Worm (Caenorhabditis elegans) whole organism, mixed stage, embryonic: ENCODE data around the gene H03G16.5.

Experiments used
- M03D4.4 ChIP-seq: sonication (generic microtip); optimal IDR thresholded peaks from 2 replicates; lab custom pipeline; 2017; ENCODE audit warnings: mild to moderate bottlenecking, missing genetic modification characterization, missing compliant biosample characterization
- bed-3 ChIP-seq: fragments of 200-800 bp; sonication (Bioruptor generic); optimal IDR thresholded peaks from 3 replicates; lab custom pipeline; 2018; ENCODE audit warnings: mild to moderate bottlenecking, missing genetic modification characterization, moderate library complexity, missing compliant biosample characterization
- blmp-1 ChIP-seq: fragments of 150-350 bp; optimal IDR thresholded peaks from 2 replicates; lab custom pipeline; 2014; ENCODE audit warnings: missing biosample characterization, missing genetic modification characterization
- ceh-39 ChIP-seq: fragments of 150-350 bp; optimal IDR thresholded peaks from 2 replicates; lab custom pipeline; 2014; ENCODE audit warnings: missing biosample characterization, missing genetic modification characterization
- ceh-43 ChIP-seq: fragments of 200-800 bp; sonication (Bioruptor generic); optimal IDR thresholded peaks from 2 replicates; lab custom pipeline; 2018; ENCODE audit warnings: mild to moderate bottlenecking, missing genetic modification characterization, moderate library complexity, missing compliant biosample characterization
- ceh-83 ChIP-seq: fragments of 200-800 bp; sonication (Bioruptor generic); optimal IDR thresholded peaks from 2 replicates; lab custom pipeline; 2018; ENCODE audit warnings: mild to moderate bottlenecking, missing genetic modification characterization, missing compliant biosample characterization
- ces-1 ChIP-seq: fragments of 150-350 bp; optimal IDR thresholded peaks from 2 replicates; lab custom pipeline; 2014; ENCODE audit warnings: missing biosample characterization, missing genetic modification reagents, missing genetic modification characterization
- drap-1 ChIP-seq: fragments of 200-800 bp; sonication (Bioruptor generic); optimal IDR thresholded peaks from 3 replicates; lab custom pipeline; 2018; ENCODE audit warnings: mild to moderate bottlenecking, missing genetic modification characterization, missing compliant biosample characterization
- elt-1 ChIP-seq: sonication (generic microtip); optimal IDR thresholded peaks from 2 replicates; lab custom pipeline; 2017; ENCODE audit warnings: missing genetic modification characterization, mild to moderate bottlenecking, missing compliant biosample characterization, antibody characterized with exemption, moderate library complexity, borderline replicate concordance; ENCODE audit not compliant: insufficient read depth
- elt-3 ChIP-seq: fragments of 150-350 bp; optimal IDR thresholded peaks from 2 replicates; lab custom pipeline; 2014; ENCODE audit warnings: missing biosample characterization, missing genetic modification characterization
- flh-1 ChIP-seq: fragments of 200-800 bp; sonication (Bioruptor generic); optimal IDR thresholded peaks from 2 replicates; lab custom pipeline; 2018; ENCODE audit warnings: mild to moderate bottlenecking, missing genetic modification characterization, moderate library complexity, missing compliant biosample characterization
- ham-2 ChIP-seq: fragments of 200-800 bp; sonication (Bioruptor generic); optimal IDR thresholded peaks from 2 replicates; lab custom pipeline; 2018; ENCODE audit warnings: mild to moderate bottlenecking, missing genetic modification characterization, missing compliant biosample characterization
- hlh-1 ChIP-seq: fragments of 150-350 bp; optimal IDR thresholded peaks from 2 replicates; lab custom pipeline; 2014; ENCODE audit warnings: missing biosample characterization, missing genetic modification reagents, missing genetic modification characterization
- lin-13 ChIP-seq: fragments of 150-350 bp; optimal IDR thresholded peaks from 2 replicates; lab custom pipeline; 2014; ENCODE audit warnings: missing biosample characterization, missing genetic modification characterization
- lin-32 ChIP-seq: fragments of 200-800 bp; sonication (Bioruptor generic); optimal IDR thresholded peaks from 2 replicates; lab custom pipeline; 2018; ENCODE audit warnings: mild to moderate bottlenecking, missing genetic modification characterization, missing compliant biosample characterization
- lsy-2 ChIP-seq: fragments of 150-350 bp; optimal IDR thresholded peaks from 2 replicates; lab custom pipeline; 2014; ENCODE audit warnings: missing biosample characterization, missing genetic modification characterization
- mab-5 ChIP-seq: fragments of 150-350 bp; optimal IDR thresholded peaks from 2 replicates; lab custom pipeline; 2014; ENCODE audit warnings: missing biosample characterization, missing genetic modification characterization
- mls-2 ChIP-seq: sonication (generic microtip); optimal IDR thresholded peaks from 2 replicates; lab custom pipeline; 2016; ENCODE audit warnings: mild to moderate bottlenecking, missing genetic modification characterization, moderate library complexity, missing compliant biosample characterization
- nhr-12 ChIP-seq: fragments of 150-350 bp; optimal IDR thresholded peaks from 2 replicates; lab custom pipeline; 2014; ENCODE audit warnings: missing biosample characterization, missing genetic modification characterization
- nhr-2 ChIP-seq: fragments of 150-350 bp; optimal IDR thresholded peaks from 2 replicates; lab custom pipeline; 2014; ENCODE audit warnings: missing biosample characterization, missing genetic modification characterization
- nhr-237 ChIP-seq: fragments of 150-350 bp; optimal IDR thresholded peaks from 2 replicates; lab custom pipeline; 2014; ENCODE audit warnings: missing biosample characterization, missing genetic modification characterization
- nhr-28 ChIP-seq: fragments of 150-350 bp; optimal IDR thresholded peaks from 2 replicates; lab custom pipeline; 2014; ENCODE audit warnings: missing biosample characterization, missing genetic modification characterization
- nhr-76 ChIP-seq: sonication (generic microtip); optimal IDR thresholded peaks from 2 replicates; lab custom pipeline; 2017; ENCODE audit warnings: missing biosample characterization, missing genetic modification characterization
- pha-4 ChIP-seq: fragments of 150-350 bp; optimal IDR thresholded peaks from 2 replicates; lab custom pipeline; 2018; ENCODE audit warnings: missing biosample characterization, missing genetic modification reagents, missing genetic modification characterization
- snpc-4 ChIP-seq: fragments of 150-350 bp; optimal IDR thresholded peaks from 2 replicates; lab custom pipeline; 2014; ENCODE audit warnings: missing biosample characterization, missing genetic modification characterization
- sptf-1 ChIP-seq: sonication (generic microtip); optimal IDR thresholded peaks from 2 replicates; lab custom pipeline; 2017; ENCODE audit warnings: mild to moderate bottlenecking, missing genetic modification characterization, moderate library complexity, missing compliant biosample characterization
- tbx-8 ChIP-seq: fragments of 200-800 bp; sonication (Bioruptor generic); optimal IDR thresholded peaks from 2 replicates; lab custom pipeline; 2018; ENCODE audit warnings: mild to moderate bottlenecking, missing genetic modification characterization, moderate library complexity, missing compliant biosample characterization
- unc-120 ChIP-seq: sonication (generic microtip); optimal IDR thresholded peaks from 2 replicates; lab custom pipeline; 2017; ENCODE audit warnings: missing genetic modification characterization, missing compliant biosample characterization; ENCODE audit not compliant: poor library complexity, severe bottlenecking
- unc-39 ChIP-seq: fragments of 150-350 bp; optimal IDR thresholded peaks from 2 replicates; lab custom pipeline; 2014; ENCODE audit warnings: missing biosample characterization, missing genetic modification characterization
- unc-62 ChIP-seq: fragments of 150-350 bp; optimal IDR thresholded peaks from 2 replicates; lab custom pipeline; 2014; ENCODE audit warnings: missing biosample characterization, missing genetic modification reagents, missing genetic modification characterization
- ztf-11 ChIP-seq: fragments of 150-350 bp; optimal IDR thresholded peaks from 2 replicates; lab custom pipeline; 2014; ENCODE audit warnings: missing biosample characterization, missing genetic modification characterization

Gene H03G16.5

DNA sequence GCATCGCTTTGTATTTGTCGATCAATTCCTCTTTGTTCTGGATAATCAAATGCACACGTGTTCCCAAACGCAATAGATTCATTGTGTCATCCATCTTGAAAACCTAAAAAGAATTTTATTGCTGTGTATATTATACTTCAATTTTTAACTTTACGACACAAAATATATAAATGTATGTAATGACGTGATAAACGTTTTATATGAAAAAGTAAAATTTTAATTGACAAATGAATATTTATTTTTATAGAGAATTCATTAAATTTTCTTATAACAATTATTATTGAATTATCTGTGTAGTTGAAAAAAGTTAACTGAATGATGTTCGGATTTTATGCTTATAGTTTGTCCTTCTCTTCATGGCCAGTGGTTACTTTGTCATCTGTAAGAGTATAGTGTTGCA lies 723 bp downstream of the H03G16.5 start, which contains the start of gene H03G16.7:
TSS of gene H03G16.7 (minus strand) at position 101 of the 400 bp plus-strand sequence.
- TF ChIP-seq ceh-39 (tag; lab: Kevin White, UChicago) (no peak), flh-1 (GFP tag; lab: Kevin White, UChicago) (no peak), nhr-28 (tag; lab: Kevin White, UChicago) (no peak), unc-120 (tag; lab: Kevin White, UChicago) (no peak), ceh-43 (GFP tag; lab: Kevin White, UChicago) (no peak)

DNA sequence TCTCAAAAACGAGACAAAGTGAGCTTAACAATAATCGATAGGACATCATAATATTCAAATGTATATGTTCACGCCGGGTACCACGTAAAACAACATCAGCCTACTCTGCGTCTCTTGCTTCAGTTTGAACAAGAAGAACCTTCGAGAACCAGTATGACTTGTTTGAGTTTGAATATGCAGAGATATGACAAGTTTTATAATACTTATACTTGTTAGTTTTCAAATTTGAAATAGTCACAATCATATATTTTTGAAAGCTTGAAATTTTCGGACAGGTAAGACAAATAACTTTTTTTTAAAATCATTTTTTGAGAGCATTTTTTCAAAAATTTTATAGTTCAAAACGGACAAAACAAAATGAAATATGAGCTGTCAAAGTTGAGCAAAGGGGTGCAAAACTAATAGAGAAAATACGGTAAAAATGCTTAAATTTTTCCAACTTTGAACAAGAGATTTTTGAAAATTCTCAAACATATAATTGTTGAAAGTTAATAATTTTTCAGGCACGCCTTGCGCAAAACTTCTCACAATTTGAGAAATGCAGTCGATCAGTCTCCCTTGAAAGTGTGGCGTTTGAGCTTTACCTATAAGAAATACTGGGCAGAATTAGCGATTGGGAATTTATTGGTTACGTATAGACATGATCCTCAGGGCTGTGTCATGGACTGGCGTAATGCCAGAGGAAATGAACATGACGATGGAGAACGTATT lies 3.3 kb downstream of the H03G16.5 start, which contains the start of gene H03G16.1:
TSS of gene H03G16.1 (plus strand) at position 661 of the 711 bp plus-strand sequence.
- TF ChIP-seq snpc-4 (tag; lab: Kevin White, UChicago) (no peak), mab-5 (tag; lab: Kevin White, UChicago) (no peak), tbx-8 (GFP tag; lab: Kevin White, UChicago) (no peak), nhr-28 (tag; lab: Kevin White, UChicago) (no peak), unc-120 (tag; lab: Kevin White, UChicago) (no peak), nhr-237 (tag; lab: Kevin White, UChicago) (no peak), mls-2 (tag; lab: Kevin White, UChicago) (no peak), ztf-11 (tag; lab: Kevin White, UChicago) (no peak), ceh-39 (tag; lab: Kevin White, UChicago) (no peak), ham-2 (GFP tag; lab: Kevin White, UChicago) (no peak), flh-1 (GFP tag; lab: Kevin White, UChicago) (no peak), nhr-12 (tag; lab: Kevin White, UChicago) (no peak), hlh-1 (tag; lab: Kevin White, UChicago) (no peak), lin-13 (tag; lab: Kevin White, UChicago) (no peak), lin-32 (GFP tag; lab: Kevin White, UChicago) (no peak), bed-3 (GFP tag; lab: Kevin White, UChicago) (no peak), pha-4 (tag; lab: Kevin White, UChicago) (no peak), M03D4.4 (no peak), blmp-1 (tag; lab: Kevin White, UChicago) (no peak), lsy-2 (tag; lab: Kevin White, UChicago) (no peak)

DNA sequence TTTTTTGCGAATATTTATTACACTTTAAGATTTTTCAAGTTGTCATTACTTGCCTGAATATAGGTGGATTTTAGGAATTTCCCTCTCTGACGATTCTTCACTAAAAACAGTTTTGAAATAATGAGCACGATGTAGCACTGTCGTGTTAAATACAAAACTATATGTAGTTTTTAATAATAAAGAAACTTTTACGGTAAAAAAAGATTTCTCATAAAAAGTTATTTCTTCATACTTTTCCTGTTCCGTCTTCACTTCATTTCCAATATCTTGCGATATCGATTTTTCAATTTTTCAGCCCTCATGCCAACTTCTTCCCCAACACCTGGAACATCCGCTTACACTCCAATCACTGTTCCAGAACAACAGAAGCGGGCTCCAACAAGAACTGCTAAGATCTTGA lies 4.3 kb downstream of the H03G16.5 start, which contains the start of gene H03G16.6:
TSS of gene H03G16.6 (plus strand) at position 301 of the 400 bp plus-strand sequence.
- TF ChIP-seq M03D4.4 (no peak), ces-1 (GFP tag; lab: Kevin White, UChicago) (no peak), elt-1 (no peak), lin-32 (GFP tag; lab: Kevin White, UChicago) (no peak), unc-120 (tag; lab: Kevin White, UChicago) (no peak), elt-3 (no peak), sptf-1 (no peak), nhr-12 (tag; lab: Kevin White, UChicago) (no peak), ceh-39 (tag; lab: Kevin White, UChicago) (no peak), unc-62 (GFP tag; lab: Kevin White, UChicago) (no peak), drap-1 (GFP tag; lab: Kevin White, UChicago) (no peak), pha-4 (tag; lab: Kevin White, UChicago) (no peak), hlh-1 (tag; lab: Kevin White, UChicago) (no peak), ham-2 (GFP tag; lab: Kevin White, UChicago) (no peak)

DNA sequence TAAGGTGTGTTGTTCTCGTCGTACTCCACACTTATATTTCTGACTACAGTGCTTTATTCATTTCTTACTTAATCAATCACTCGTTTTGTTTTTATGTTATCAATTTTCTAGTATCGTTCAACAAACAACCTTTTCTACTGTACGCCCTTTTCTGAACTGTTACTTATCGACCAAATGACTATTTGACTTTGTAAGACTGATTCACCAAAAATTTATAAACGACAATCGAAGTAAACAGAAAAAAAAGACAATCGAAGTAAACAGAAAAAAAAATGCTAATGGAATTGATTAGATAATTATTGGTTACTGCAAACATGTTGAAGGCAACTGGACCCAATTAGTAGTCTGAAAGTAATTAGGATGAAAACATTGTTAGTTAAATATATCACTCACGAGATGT lies 6.6 kb downstream of the H03G16.5 start:
- TF ChIP-seq flh-1 (GFP tag; lab: Kevin White, UChicago) (no peak), mls-2 (tag; lab: Kevin White, UChicago) (no peak), elt-1 (no peak), tbx-8 (GFP tag; lab: Kevin White, UChicago) (no peak), nhr-2 (tag; lab: Kevin White, UChicago) (no peak), blmp-1 (tag; lab: Kevin White, UChicago) (no peak), nhr-76 (tag; lab: Kevin White, UChicago) (no peak), nhr-237 (tag; lab: Kevin White, UChicago) (no peak), ztf-11 (tag; lab: Kevin White, UChicago) (no peak), drap-1 (GFP tag; lab: Kevin White, UChicago) (no peak), elt-3 (no peak), ceh-83 (GFP tag; lab: Kevin White, UChicago) (no peak), lin-32 (GFP tag; lab: Kevin White, UChicago) (no peak), ceh-39 (tag; lab: Kevin White, UChicago) (no peak), sptf-1 (no peak), unc-120 (tag; lab: Kevin White, UChicago) (no peak), hlh-1 (tag; lab: Kevin White, UChicago) (no peak), unc-39 (tag; lab: Kevin White, UChicago) (no peak), lin-13 (tag; lab: Kevin White, UChicago) (no peak), ces-1 (GFP tag; lab: Kevin White, UChicago) (no peak)
